Worm (Caenorhabditis elegans): Measurements from ENCODE around the gene F02C12.1.
"Not testable (repeated sequence)": the region's sequence is repeated elsewhere in the genome, so short reads cannot be mapped to it uniquely, and the experiment has no call there.

F02C12.1 gene

ce11 chrX:13442446-13442845 lies 40.6 kb downstream of the F02C12.1 start (continued):
- TF ChIP-seq spr-3 (GFP tag; optimal IDR thresholded peaks at IDR 0.05) (no peak), hlh-11 (tag; optimal IDR thresholded peaks at IDR 0.05) (peak; percentile 47), zip-11 (GFP tag; IDR thresholded peaks at IDR 0.05) (0 out of 2 replicates have a peak, but pooled peaks have one; percentile 27), vab-7 (GFP tag; IDR thresholded peaks at IDR 0.05) (peak; percentile 77), spr-1 (tag; optimal IDR thresholded peaks at IDR 0.05) (peak; percentile 44), zfp-3 (GFP tag; conservative IDR thresholded peaks at IDR 0.05) (peak; percentile 37; the same call in 1 of the 2 replicates), lin-1 (GFP tag; IDR thresholded peaks at IDR 0.05) (no peak), unc-130 (GFP tag; optimal IDR thresholded peaks at IDR 0.05) (no peak), zip-2 (tag; optimal IDR thresholded peaks at IDR 0.05) (peak; percentile 23), F44E2.7 (GFP tag; IDR thresholded peaks at IDR 0.05) (no peak)

- TF ChIP-seq dmd-8 (GFP tag; IDR thresholded peaks at IDR 0.05) (0 out of 2 replicates have a peak, but pooled peaks have one; percentile 15), zip-11 (GFP tag; IDR thresholded peaks at IDR 0.05) (no peak), daf-16 (GFP tag; optimal IDR thresholded peaks at IDR 0.05) (peak in 1 of 2 experiments; percentile 18), daf-16 (tag; optimal IDR thresholded peaks at IDR 0.05) (no peak), D1046.2 (GFP tag; IDR thresholded peaks at IDR 0.05) (0 out of 2 replicates have a peak, but pooled peaks have one; percentile 21), F49E8.2 (tag; optimal IDR thresholded peaks at IDR 0.05; ENCODE audit: borderline replicate concordance) (no peak), nhr-25 (tag; optimal IDR thresholded peaks at IDR 0.05; ENCODE audit: borderline replicate concordance, insufficient read depth) (no peak), lim-7 (GFP tag; IDR thresholded peaks at IDR 0.05) (0 out of 2 replicates have a peak, but pooled peaks have one; percentile 46), lin-38 (GFP tag; IDR thresholded peaks at IDR 0.05) (peak; percentile 35), snpc-1.2 (GFP tag; IDR thresholded peaks at IDR 0.05) (peak; percentile 80), F10B5.3 (tag; optimal IDR thresholded peaks at IDR 0.05) (no peak), vab-7 (GFP tag; IDR thresholded peaks at IDR 0.05) (peak; percentile 48; the same call in 1 of the 2 replicates), egl-43 (GFP tag; IDR thresholded peaks at IDR 0.05) (peak; percentile 72)
Observed at ce11 chrX:13443283-13443682, 41.4 kb downstream of the F02C12.1 start.

ce11 chrX:13444267-13444666 lies 42.4 kb downstream of the F02C12.1 start:
- TF ChIP-seq ceh-28 (tag; optimal IDR thresholded peaks at IDR 0.05) (no peak), lim-7 (GFP tag; IDR thresholded peaks at IDR 0.05) (peak; percentile 65), nhr-111 (GFP tag; optimal IDR thresholded peaks at IDR 0.05) (no peak), zfp-3 (GFP tag; conservative IDR thresholded peaks at IDR 0.05) (no peak), F49E8.2 (tag; optimal IDR thresholded peaks at IDR 0.05; ENCODE audit: borderline replicate concordance) (no peak), aha-1 (tag) (peak; percentile 94), egl-43 (GFP tag; IDR thresholded peaks at IDR 0.05) (0 out of 2 replicates have a peak, but pooled peaks have one; percentile 37), daf-16 (GFP tag; optimal IDR thresholded peaks at IDR 0.05) (no peak), daf-16 (tag; optimal IDR thresholded peaks at IDR 0.05) (peak; percentile 35), lin-38 (GFP tag; IDR thresholded peaks at IDR 0.05) (peak; percentile 41; the same call in 1 of the 2 replicates), madf-5 (GFP tag; IDR thresholded peaks at IDR 0.05) (0 out of 4 replicates have a peak, but pooled peaks of 1 of the 2 experiments have one; percentile 28), dmd-8 (GFP tag; IDR thresholded peaks at IDR 0.05) (no peak)

ce11 chrX:13446418-13446817 lies 44.5 kb downstream of the F02C12.1 start, which contains the start of gene set-8:
set-8 (plus strand) TSS chrX:13446718.
- no peak for TF ChIP-seq ceh-20 (GFP tag; IDR thresholded peaks at IDR 0.05)
- no peak for TF ChIP-seq snpc-4 (tag; optimal IDR thresholded peaks at IDR 0.05)

ce11 chrX:13448665-13449099 lies 46.8 kb downstream of the F02C12.1 start:
- TF ChIP-seq zfp-3 (GFP tag; conservative IDR thresholded peaks at IDR 0.05) (peak; percentile 73), Y5F2A.4 (GFP tag; optimal IDR thresholded peaks at IDR 0.05) (peak; percentile 64), dmd-8 (GFP tag; IDR thresholded peaks at IDR 0.05) (peak; percentile 90; the same call in 1 of the 2 replicates), nhr-41 (GFP tag; IDR thresholded peaks at IDR 0.05) (peak; percentile 74; the same call in 1 of the 2 replicates), zip-2 (tag; optimal IDR thresholded peaks at IDR 0.05) (peak; percentile 69), sdz-12 (GFP tag; optimal IDR thresholded peaks at IDR 0.05) (peak; percentile 12), lin-29 (GFP tag; IDR thresholded peaks at IDR 0.05) (0 out of 2 replicates have a peak, but pooled peaks have one; percentile 55), lin-13 (GFP tag; optimal IDR thresholded peaks at IDR 0.05) (peak; percentile 78), spr-1 (tag; optimal IDR thresholded peaks at IDR 0.05) (peak; percentile 73), mxl-3 (GFP tag; optimal IDR thresholded peaks at IDR 0.05) (peak; percentile 75), Y48G9A.11 (GFP tag; IDR thresholded peaks at IDR 0.05) (peak; percentile 82; the same call in 1 of the 2 replicates), ceh-20 (GFP tag; IDR thresholded peaks at IDR 0.05) (peak; percentile 83; the same call in 1 of the 2 replicates), mdl-1 (tag; optimal IDR thresholded peaks at IDR 0.05) (peak in 1 of 2 experiments; percentile 70), vab-7 (GFP tag; IDR thresholded peaks at IDR 0.05) (peak; percentile 77; the same call in 1 of the 2 replicates), rbr-2 (tag; optimal IDR thresholded peaks at IDR 0.05) (peak; percentile 79), pha-4 (GFP tag; IDR thresholded peaks at IDR 0.05) (peak; percentile 83; the same call in 1 of the 2 replicates), F37D6.2 (tag; optimal IDR thresholded peaks at IDR 0.05) (peak; percentile 34), duxl-1 (tag; optimal IDR thresholded peaks at IDR 0.05; ENCODE audit: poor library complexity) (peak; percentile 78), ztf-7 (tag; optimal IDR thresholded peaks at IDR 0.05) (peak; percentile 43)
- TF ChIP-seq pha-4 (tag; optimal IDR thresholded peaks at IDR 0.05), result not testable (repeated sequence)
